Worm (Caenorhabditis elegans) whole organism, L2 larva: ENCODE data around the gene col-129.
A peak's percentile ranks its signal among the peaks of the same experiment; 100 is the strongest.

Source experiments
- C34F6.9 ChIP-seq: fragments of 150-350 bp; optimal IDR thresholded peaks from 2 replicates; lab custom pipeline; 2014; ENCODE audit warnings: missing biosample characterization, missing genetic modification characterization
- Y55F3AM.14 ChIP-seq: fragments of 200-800 bp; sonication (Bioruptor generic); optimal IDR thresholded peaks from 2 replicates; lab custom pipeline; 2018; ENCODE audit warnings: mild to moderate bottlenecking, missing genetic modification characterization, missing compliant biosample characterization
- ZK546.5 ChIP-seq: sonication (generic microtip); optimal IDR thresholded peaks from 2 replicates; lab custom pipeline; 2017; ENCODE audit warnings: missing biosample characterization, missing genetic modification characterization
- ama-1 ChIP-seq: fragments of 150-350 bp; optimal IDR thresholded peaks from 2 replicates; lab custom pipeline; 2018; ENCODE audit warnings: inconsistent platforms
- ceh-16 ChIP-seq: fragments of 150-350 bp; optimal IDR thresholded peaks from 2 replicates; lab custom pipeline; 2014; ENCODE audit warnings: missing biosample characterization, missing genetic modification characterization
- crh-2 ChIP-seq: sonication (generic microtip); optimal IDR thresholded peaks from 2 replicates; lab custom pipeline; 2017; ENCODE audit warnings: missing biosample characterization, missing genetic modification characterization
- fos-1 ChIP-seq: fragments of 150-350 bp; optimal IDR thresholded peaks from 2 replicates; lab custom pipeline; 2014; ENCODE audit warnings: missing biosample characterization, missing genetic modification characterization
- gmeb-1 ChIP-seq: fragments of 150-350 bp; optimal IDR thresholded peaks from 2 replicates; lab custom pipeline; 2014; ENCODE audit warnings: missing biosample characterization, missing genetic modification characterization
- lin-13 ChIP-seq: fragments of 150-350 bp; optimal IDR thresholded peaks from 2 replicates; lab custom pipeline; 2014; ENCODE audit warnings: missing biosample characterization, missing genetic modification reagents, missing genetic modification characterization
- lin-39 ChIP-seq: fragments of 150-350 bp; optimal IDR thresholded peaks from 2 replicates; lab custom pipeline; 2014; ENCODE audit warnings: missing biosample characterization, missing genetic modification reagents, missing genetic modification characterization
- mbf-1 ChIP-seq: sonication (generic microtip); optimal IDR thresholded peaks from 2 replicates; lab custom pipeline; 2017; ENCODE audit warnings: missing biosample characterization, missing genetic modification characterization
- mdl-1 ChIP-seq, 2 experiments: fragments of 150-350 bp in 1 of 2; sonication (generic microtip) in 1 of 2; optimal IDR thresholded peaks; 2 replicates each; lab custom pipeline; 2017; ENCODE audit warnings: missing biosample characterization in 2 of 2, missing genetic modification characterization in 2 of 2
- nhr-129 ChIP-seq: fragments of 150-350 bp; optimal IDR thresholded peaks from 2 replicates; lab custom pipeline; 2014; ENCODE audit warnings: missing biosample characterization, missing genetic modification characterization
- nhr-237 ChIP-seq: fragments of 150-350 bp; optimal IDR thresholded peaks from 2 replicates; lab custom pipeline; 2014; ENCODE audit warnings: missing biosample characterization, missing genetic modification characterization
- nhr-77 ChIP-seq: fragments of 150-350 bp; optimal IDR thresholded peaks from 2 replicates; lab custom pipeline; 2014; ENCODE audit warnings: missing biosample characterization, missing genetic modification characterization
- skn-1 ChIP-seq: sonication (generic microtip); optimal IDR thresholded peaks from 2 replicates; lab custom pipeline; 2017; ENCODE audit warnings: missing biosample characterization, missing genetic modification characterization
- sma-3 ChIP-seq: sonication (generic microtip); optimal IDR thresholded peaks from 2 replicates; lab custom pipeline; 2016; ENCODE audit warnings: missing genetic modification reagents, missing genetic modification characterization, missing compliant biosample characterization
- sma-9 ChIP-seq, 2 experiments: fragments of 150-350 bp in 1 of 2; sonication (generic microtip) in 1 of 2; optimal IDR thresholded peaks; 2 replicates each; lab custom pipeline; 2014 to 2016; ENCODE audit warnings: missing genetic modification characterization in 2 of 2, mild to moderate bottlenecking in 1 of 2, missing biosample characterization in 1 of 2, missing compliant biosample characterization in 1 of 2, missing genetic modification reagents in 1 of 2, moderate library complexity in 1 of 2
- unc-39 ChIP-seq: fragments of 150-350 bp; optimal IDR thresholded peaks from 2 replicates; lab custom pipeline; 2014; ENCODE audit warnings: missing biosample characterization, missing genetic modification characterization
- unc-55 ChIP-seq: fragments of 150-350 bp; sonication (generic microtip); optimal IDR thresholded peaks from 3 replicates; lab custom pipeline; 2014; ENCODE audit warnings: missing biosample characterization, missing genetic modification reagents, missing genetic modification characterization
- ztf-11 ChIP-seq: sonication (generic microtip); optimal IDR thresholded peaks from 2 replicates; lab custom pipeline; 2017; ENCODE audit warnings: missing biosample characterization, missing genetic modification characterization
- ztf-4 ChIP-seq: fragments of 150-350 bp; optimal IDR thresholded peaks from 2 replicates; lab custom pipeline; 2014; ENCODE audit warnings: missing biosample characterization, missing genetic modification characterization

The col-129 gene

DNA sequence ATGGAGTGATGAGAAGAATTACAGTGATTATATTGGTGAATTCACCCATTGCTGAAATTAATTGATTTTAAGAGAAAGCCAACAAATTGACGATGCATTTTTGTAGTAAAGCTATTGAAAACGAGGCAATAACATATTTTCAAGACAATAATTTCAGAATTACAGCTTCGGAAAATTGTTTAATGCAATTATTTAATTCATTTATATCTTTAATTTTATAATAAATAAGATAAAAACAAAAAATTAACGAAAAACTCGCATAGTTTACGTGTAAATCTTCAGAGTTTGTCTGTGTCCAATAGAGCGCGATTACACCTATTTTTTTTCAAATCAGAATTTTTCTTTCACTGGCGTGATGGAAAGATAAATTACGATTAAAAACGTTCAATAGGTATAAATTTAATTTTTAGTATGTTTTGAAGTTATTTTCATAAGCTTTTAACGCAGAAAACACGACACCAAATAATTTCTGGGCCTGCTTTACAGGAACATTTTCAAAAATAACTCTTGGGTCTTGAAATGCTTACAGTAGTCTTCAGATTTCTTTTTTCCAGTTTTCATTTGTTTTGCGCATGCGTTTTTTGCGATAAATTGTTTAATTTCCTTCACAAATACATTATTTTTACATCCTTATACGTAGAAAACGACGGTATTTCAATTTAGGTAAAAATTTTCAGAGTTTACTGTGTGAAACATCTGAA lies 32.0 kb downstream of the col-129 start, which contains the start of gene tmed-1:
Gene tmed-1 (minus strand): TSS at position 51 of the 701 bp plus-strand sequence.
- TF ChIP-seq C34F6.9: peak; percentile 20
- TF ChIP-seq gmeb-1 (tag; lab: Kevin White, UChicago): no peak
- TF ChIP-seq unc-55 (GFP tag; lab: Kevin White, UChicago): peak; percentile 18

DNA sequence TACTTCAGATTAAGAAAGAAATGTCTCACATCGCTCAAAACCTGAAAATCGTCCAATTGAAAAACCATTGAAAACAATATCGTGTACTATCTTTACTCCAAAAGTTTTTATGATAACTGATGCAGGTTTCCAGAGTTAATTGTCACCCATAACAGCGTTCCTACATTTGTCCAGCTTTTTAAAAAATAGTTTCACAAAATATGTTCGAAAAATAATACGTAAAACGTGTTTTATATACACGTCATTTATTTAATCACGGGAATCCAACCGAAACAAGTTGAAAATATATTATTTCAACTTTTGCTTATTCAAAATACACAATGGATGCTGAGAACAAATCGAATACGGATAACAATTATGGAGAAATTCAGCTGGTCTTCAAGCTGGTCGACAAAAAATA lies 34.7 kb downstream of the col-129 start, which contains the start of gene K08E4.7:
Gene K08E4.7 (plus strand): TSS at position 301 of the 400 bp plus-strand sequence.
- TF ChIP-seq sma-9 (GFP tag; optimal IDR thresholded peaks at IDR 0.05; lab: Kevin White, UChicago) (no peak), sma-9 (tag; optimal IDR thresholded peaks at IDR 0.05; lab: Kevin White, UChicago) (no peak), ama-1 (no peak), gmeb-1 (tag; lab: Kevin White, UChicago) (no peak), sma-3 (GFP tag; lab: Kevin White, UChicago) (no peak), mbf-1 (no peak)

DNA sequence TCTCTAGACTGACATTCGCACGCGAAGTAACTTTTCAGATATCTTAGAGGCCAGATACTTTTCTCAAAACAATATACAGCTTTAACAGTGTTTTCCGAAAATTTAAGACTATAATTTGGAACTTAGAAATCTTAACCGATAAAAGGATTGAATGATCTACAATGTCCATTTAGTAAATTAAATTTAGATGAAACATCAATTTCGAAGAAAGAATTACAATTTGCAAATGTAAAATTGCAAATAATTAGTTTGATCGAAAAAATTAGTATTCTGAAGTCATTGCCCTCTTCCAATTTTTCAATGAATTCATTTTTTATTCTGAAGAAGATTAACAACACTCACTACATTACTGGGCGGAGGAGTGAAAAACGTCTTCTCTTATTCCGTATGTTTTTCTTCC lies 41.6 kb downstream of the col-129 start, which contains the start of gene bath-37:
Gene bath-37 (plus strand): TSS at position 301 of the 400 bp plus-strand sequence.
- TF ChIP-seq fos-1 (no peak), ceh-16 (tag; lab: Kevin White, UChicago) (no peak), skn-1 (tag; lab: Kevin White, UChicago) (no peak), unc-55 (GFP tag; lab: Kevin White, UChicago) (peak; percentile 23), nhr-129 (tag; lab: Kevin White, UChicago) (no peak), sma-9 (GFP tag; optimal IDR thresholded peaks at IDR 0.05; lab: Kevin White, UChicago) (no peak), sma-9 (tag; optimal IDR thresholded peaks at IDR 0.05; lab: Kevin White, UChicago) (no peak), nhr-237 (tag; lab: Kevin White, UChicago) (no peak), crh-2 (no peak)

DNA sequence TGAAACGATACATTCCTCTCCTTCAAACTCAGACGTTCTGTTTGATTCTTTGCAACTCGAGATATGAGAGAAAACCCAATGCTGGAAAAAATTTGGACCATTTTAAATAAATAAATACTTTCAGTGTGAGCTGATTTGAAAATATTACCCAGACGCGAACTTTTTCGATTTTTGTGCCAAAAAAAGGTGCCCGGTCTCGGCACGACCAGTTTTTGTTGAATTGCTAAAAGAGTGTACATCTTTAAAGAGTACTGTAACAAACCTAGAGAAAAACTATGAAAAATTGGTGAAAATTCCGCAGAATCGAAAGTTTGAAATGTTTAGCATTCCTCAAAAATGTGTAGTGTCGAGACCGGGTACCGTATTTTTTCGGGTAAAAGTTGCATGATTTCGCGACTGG lies 49.0 kb downstream of the col-129 start, which contains the start of gene K08E4.8:
Gene K08E4.8 (minus strand): TSS at position 101 of the 400 bp plus-strand sequence.
- TF ChIP-seq unc-39 (no peak), ceh-16 (tag; lab: Kevin White, UChicago) (no peak), nhr-129 (tag; lab: Kevin White, UChicago) (no peak), Y55F3AM.14 (no peak), mdl-1 (tag; optimal IDR thresholded peaks at IDR 0.05; lab: Kevin White, UChicago) (no peak), ztf-4 (tag; lab: Kevin White, UChicago) (no peak), lin-13 (no peak), ama-1 (no peak), lin-39 (tag; lab: Kevin White, UChicago) (no peak), ztf-11 (tag; lab: Kevin White, UChicago) (no peak), nhr-237 (tag; lab: Kevin White, UChicago) (no peak), ZK546.5 (tag; lab: Kevin White, UChicago) (no peak), nhr-77 (tag; lab: Kevin White, UChicago) (no peak), sma-9 (GFP tag; optimal IDR thresholded peaks at IDR 0.05; lab: Kevin White, UChicago) (no peak), sma-9 (tag; optimal IDR thresholded peaks at IDR 0.05; lab: Kevin White, UChicago) (no peak), unc-55 (GFP tag; lab: Kevin White, UChicago) (no peak)
